Worm (Caenorhabditis elegans): Measurements from ENCODE around the gene czw-1.

Gene czw-1

DNA sequence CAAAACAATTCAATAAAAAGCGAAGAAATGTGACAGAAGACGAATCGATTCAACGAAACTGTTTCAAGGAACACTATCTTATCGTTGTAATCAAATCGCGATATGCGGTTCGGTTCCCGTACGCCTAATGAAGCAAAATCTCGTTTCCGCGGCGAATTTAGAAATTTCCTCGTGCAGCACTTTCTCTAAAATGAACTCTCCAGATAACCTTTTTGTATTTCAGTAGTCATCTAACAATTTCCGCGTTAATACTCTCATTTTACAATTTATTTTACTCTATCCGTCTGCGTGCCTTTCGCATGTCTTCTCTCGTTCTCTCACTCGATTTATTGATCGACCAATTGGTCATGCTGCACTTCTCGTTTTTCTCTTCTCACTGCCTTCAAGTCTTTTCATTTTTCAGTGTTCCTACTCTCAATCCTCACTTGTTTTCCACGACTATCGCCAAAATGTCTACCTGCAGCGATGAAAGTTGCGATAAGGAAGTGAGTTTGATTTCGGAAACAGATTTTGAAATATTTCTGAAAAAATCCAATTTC, 36.4 kb downstream of the czw-1 start, which contains the start of the genes npp-27 and ntl-4 (continued):
- TF ChIP-seq hif-1 (tag; optimal IDR thresholded peaks at IDR 0.05) (peak in 1 of 2 experiments; percentile 15), tra-1 (GFP tag; IDR thresholded peaks at IDR 0.05) (no peak), hlh-30 (tag; optimal IDR thresholded peaks at IDR 0.05; ENCODE audit: insufficient read depth) (peak; percentile 75), pqm-1 (tag; optimal IDR thresholded peaks at IDR 0.05) (no peak), hmg-1.1 (GFP tag; IDR thresholded peaks at IDR 0.05) (0 out of 2 replicates have a peak, but pooled peaks have one; percentile 27)

DNA sequence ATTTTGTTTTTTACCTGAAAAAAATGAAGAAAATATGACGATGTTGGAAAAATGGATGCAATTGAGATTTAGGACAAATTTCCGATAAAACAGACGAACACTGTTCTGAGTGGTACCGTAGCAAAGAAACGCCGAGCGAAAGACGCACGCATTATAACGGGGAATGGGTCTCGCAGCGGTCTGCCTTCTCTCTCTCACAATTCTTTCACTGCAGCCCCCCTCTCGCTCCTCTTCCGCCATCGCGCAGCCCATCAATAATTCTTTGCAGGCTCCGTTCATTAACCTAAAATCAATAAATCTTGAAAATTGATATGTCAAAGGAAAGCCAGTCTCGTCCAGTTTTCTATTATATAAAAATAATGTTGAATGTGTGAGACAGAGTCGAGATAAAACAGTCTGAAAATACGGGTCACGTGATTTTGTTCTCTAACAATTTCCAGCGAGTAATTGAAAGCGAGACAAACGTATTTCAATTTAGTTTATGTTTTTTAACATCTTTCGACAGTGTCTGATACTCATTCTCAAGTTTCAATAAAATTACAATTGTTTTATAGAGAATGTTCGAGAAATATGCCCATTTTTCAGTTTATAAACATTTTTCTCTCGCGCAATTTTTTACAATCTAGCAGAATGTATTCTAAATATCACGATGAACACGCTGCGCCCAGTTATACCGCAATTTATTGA, 37.0 kb downstream of the czw-1 start:
- TF ChIP-seq hlh-30 (tag; optimal IDR thresholded peaks at IDR 0.05; ENCODE audit: insufficient read depth), result peak; percentile 64
- peak; percentile 14 for TF ChIP-seq T20F7.1 (GFP tag; optimal IDR thresholded peaks at IDR 0.05)
- 0 out of 2 replicates have a peak, but pooled peaks have one; percentile 14 for TF ChIP-seq vab-7 (GFP tag; IDR thresholded peaks at IDR 0.05)
- no peak for TF ChIP-seq fkh-10 (GFP tag; optimal IDR thresholded peaks at IDR 0.05)
- TF ChIP-seq mes-2 (tag; optimal IDR thresholded peaks at IDR 0.05; ENCODE audit: poor library complexity, severe bottlenecking), result peak; percentile 45
- no peak for TF ChIP-seq ZK546.5 (tag; optimal IDR thresholded peaks at IDR 0.05)
- 0 out of 2 replicates have a peak, but pooled peaks have one; percentile 28 for TF ChIP-seq snpc-1.2 (GFP tag; IDR thresholded peaks at IDR 0.05)
- no peak for TF ChIP-seq zfp-3 (GFP tag; conservative IDR thresholded peaks at IDR 0.05)
- no peak for TF ChIP-seq F26F4.8 (GFP tag; conservative IDR thresholded peaks at IDR 0.05)
- peak; percentile 16; the same call in 1 of the 2 replicates for TF ChIP-seq lin-38 (GFP tag; IDR thresholded peaks at IDR 0.05)
- TF ChIP-seq dve-1 (tag; optimal IDR thresholded peaks at IDR 0.05; ENCODE audit: insufficient read depth), result peak; percentile 2
- peak; percentile 31 for TF ChIP-seq mep-1 (tag; optimal IDR thresholded peaks at IDR 0.05)
- TF ChIP-seq rbr-2 (tag; optimal IDR thresholded peaks at IDR 0.05), result peak; percentile 21
- TF ChIP-seq set-16 (GFP tag; IDR thresholded peaks at IDR 0.05), result peak; percentile 21; the same call in 1 of the 2 replicates
- TF ChIP-seq hmg-1.1 (GFP tag; IDR thresholded peaks at IDR 0.05), result 0 out of 2 replicates have a peak, but pooled peaks have one; percentile 33
- TF ChIP-seq lsy-2 (tag; optimal IDR thresholded peaks at IDR 0.05), result peak in 1 of 2 experiments; percentile 52

DNA sequence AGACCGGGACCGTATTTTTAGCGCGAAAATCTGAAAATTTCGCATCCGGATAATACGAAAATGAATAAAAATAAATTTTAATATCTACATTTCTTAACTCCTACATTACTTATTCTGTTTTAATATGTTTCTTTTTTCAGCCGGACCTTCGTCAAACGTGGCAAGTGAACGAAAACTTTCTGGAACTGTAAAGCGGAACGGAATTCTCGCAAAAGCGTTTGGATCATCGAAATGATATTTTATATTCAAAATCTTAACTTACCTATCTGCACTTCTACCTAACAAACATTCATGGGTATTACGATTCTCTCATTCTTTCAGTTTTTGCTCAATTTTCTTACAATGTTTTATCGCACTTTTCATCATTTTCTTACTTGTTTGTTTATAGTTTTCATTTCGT, 40.0 kb downstream of the czw-1 start:
- no peak for TF ChIP-seq ceh-82 (tag; optimal IDR thresholded peaks at IDR 0.05)
- no peak for TF ChIP-seq lin-1 (GFP tag; IDR thresholded peaks at IDR 0.05)
- TF ChIP-seq mdl-1 (tag; optimal IDR thresholded peaks at IDR 0.05), result no peak
- no peak for TF ChIP-seq ceh-28 (tag; optimal IDR thresholded peaks at IDR 0.05)
- TF ChIP-seq duxl-1 (tag; optimal IDR thresholded peaks at IDR 0.05; ENCODE audit: poor library complexity), result no peak
- TF ChIP-seq aha-1 (tag), result no peak
- no peak for TF ChIP-seq fkh-10 (GFP tag; optimal IDR thresholded peaks at IDR 0.05)
- TF ChIP-seq F37D6.2 (tag; optimal IDR thresholded peaks at IDR 0.05), result no peak
- no peak for TF ChIP-seq T26A8.4 (GFP tag; IDR thresholded peaks at IDR 0.05)
- no peak for TF ChIP-seq ama-1 (optimal IDR thresholded peaks at IDR 0.05)
- TF ChIP-seq nhr-48 (tag; optimal IDR thresholded peaks at IDR 0.05), result no peak
- TF ChIP-seq hlh-11 (tag; optimal IDR thresholded peaks at IDR 0.05), result no peak
- no peak for TF ChIP-seq spr-1 (tag; optimal IDR thresholded peaks at IDR 0.05)
- no peak for TF ChIP-seq D1046.2 (GFP tag; IDR thresholded peaks at IDR 0.05)
- no peak for TF ChIP-seq skn-1 (tag; optimal IDR thresholded peaks at IDR 0.05)
- TF ChIP-seq F44E2.7 (GFP tag; IDR thresholded peaks at IDR 0.05), result no peak
- TF ChIP-seq attf-4 (tag; optimal IDR thresholded peaks at IDR 0.05), result no peak
- TF ChIP-seq ceh-44 (GFP tag; IDR thresholded peaks at IDR 0.05), result no peak

Measured in whole organism, L4 larva.